Fruit fly (Drosophila melanogaster): ENCODE results near the gene hid.

hid gene

DNA sequence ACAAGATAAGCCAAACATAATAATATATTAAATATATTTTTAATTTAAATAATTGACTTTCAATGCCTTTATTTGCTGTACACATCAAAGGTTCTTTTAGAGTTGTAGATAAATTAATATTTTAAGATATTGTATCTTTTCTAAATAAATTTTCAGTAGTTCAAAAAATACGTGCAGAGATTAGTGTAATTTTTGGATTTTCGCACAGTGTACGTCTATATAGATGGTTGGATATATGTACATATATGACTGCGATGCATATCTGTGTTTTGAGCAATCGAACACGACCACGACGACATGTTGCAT, 41.9 kb upstream of the hid start (continued):
- TF ChIP-seq Oli (tag; optimal IDR thresholded peaks at IDR 0.05) (peak; percentile 15), CG6689 (GFP tag; IDR thresholded peaks at IDR 0.05) (0 out of 2 replicates have a peak, but pooled peaks have one; percentile 14), CG10267 (tag; optimal IDR thresholded peaks at IDR 0.05) (peak; percentile 27), CG6175 (GFP tag; IDR thresholded peaks at IDR 0.05) (no peak), CG3281 (GFP tag; optimal IDR thresholded peaks at IDR 0.05) (no peak), MTF-1 (GFP tag; optimal IDR thresholded peaks at IDR 0.05; ENCODE audit: borderline replicate concordance) (no peak), CG17359 (tag; optimal IDR thresholded peaks at IDR 0.05) (peak; percentile 42), ranshi (GFP tag; IDR thresholded peaks at IDR 0.05) (no peak), dmrt11E (tag; optimal IDR thresholded peaks at IDR 0.05) (peak; percentile 81), CG32767 (GFP tag; IDR thresholded peaks at IDR 0.05) (no peak), Hr51 (GFP tag; optimal IDR thresholded peaks at IDR 0.05) (peak in 1 of 2 experiments; percentile 31), oc (tag; optimal IDR thresholded peaks at IDR 0.05) (no peak), sens-2 (GFP tag; IDR thresholded peaks at IDR 0.05) (no peak), CG7745 (tag; optimal IDR thresholded peaks at IDR 0.05) (no peak), Oaz (GFP tag; IDR thresholded peaks at IDR 0.05) (no peak), trem (tag; optimal IDR thresholded peaks at IDR 0.05) (peak; percentile 44), CG15601 (tag; optimal IDR thresholded peaks at IDR 0.05) (peak; percentile 71), CG12071 (GFP tag; optimal IDR thresholded peaks at IDR 0.05) (no peak), Meics (GFP tag; optimal IDR thresholded peaks at IDR 0.05) (no peak), Dref (GFP tag; IDR thresholded peaks at IDR 0.05) (no peak), CG3065 (GFP tag; optimal IDR thresholded peaks at IDR 0.05) (no peak), Stat92E (GFP tag; optimal IDR thresholded peaks at IDR 0.05) (no peak), Ravus (GFP tag; IDR thresholded peaks at IDR 0.05) (no peak), Sin3A (optimal IDR thresholded peaks at IDR 0.05) (no peak), nerfin-1 (tag; optimal IDR thresholded peaks at IDR 0.05) (peak; percentile 44), H15 (GFP tag; IDR thresholded peaks at IDR 0.05) (no peak), CG17829 (tag; optimal IDR thresholded peaks at IDR 0.05) (peak; percentile 66), Spps (tag; optimal IDR thresholded peaks at IDR 0.05) (peak; percentile 1), aop (GFP tag; IDR thresholded peaks at IDR 0.05) (no peak), sna (GFP tag; IDR thresholded peaks at IDR 0.05; ENCODE audit: partially characterized antibody) (no peak), gt (GFP tag; IDR thresholded peaks at IDR 0.05) (no peak), pnt (GFP tag; optimal IDR thresholded peaks at IDR 0.05) (no peak), CG15011 (GFP tag; optimal IDR thresholded peaks at IDR 0.05) (no peak), twi (tag; optimal IDR thresholded peaks at IDR 0.05) (peak; percentile 9), CG17361 (GFP tag; IDR thresholded peaks at IDR 0.05) (peak; percentile 75), ERR (GFP tag; optimal IDR thresholded peaks at IDR 0.05) (no peak), CG33557 (GFP tag; optimal IDR thresholded peaks at IDR 0.05) (peak; percentile 70), ase (GFP tag; IDR thresholded peaks at IDR 0.05) (no peak), CG15269 (tag; optimal IDR thresholded peaks at IDR 0.05) (peak; percentile 15), HHEX (GFP tag; optimal IDR thresholded peaks at IDR 0.05) (no peak), CG2129 (GFP tag; IDR thresholded peaks at IDR 0.05; ENCODE audit: partially characterized antibody) (no peak), CG17385 (GFP tag; optimal IDR thresholded peaks at IDR 0.05) (no peak), Optix (GFP tag; IDR thresholded peaks at IDR 0.05) (no peak), az2 (GFP tag; optimal IDR thresholded peaks at IDR 0.05) (peak; percentile 38), CG6791 (GFP tag; IDR thresholded peaks at IDR 0.05; ENCODE audit: partially characterized antibody) (no peak), CG14860 (GFP tag; IDR thresholded peaks at IDR 0.05; ENCODE audit: partially characterized antibody) (no peak), slou (GFP tag; optimal IDR thresholded peaks at IDR 0.05) (no peak), chinmo (GFP tag; IDR thresholded peaks at IDR 0.05; ENCODE audit: partially characterized antibody) (no peak), fru (optimal IDR thresholded peaks at IDR 0.05) (no peak), CG7839 (tag; optimal IDR thresholded peaks at IDR 0.05) (peak; percentile 46), ind (GFP tag; optimal IDR thresholded peaks at IDR 0.05) (no peak), CG1602 (GFP tag; optimal IDR thresholded peaks at IDR 0.05) (peak; percentile 19)

Data from whole organism, embryonic.